Worm (Caenorhabditis elegans): ENCODE measurements around the gene C16B8.3.

ce11 chrX:3949026-3949425, 19.4 kb downstream of the C16B8.3 start:
- TF ChIP-seq him-1 (tag; optimal IDR thresholded peaks at IDR 0.05) (no peak), W03F9.2 (tag; optimal IDR thresholded peaks at IDR 0.05) (no peak), dao-5 (tag; optimal IDR thresholded peaks at IDR 0.05) (no peak)
